Worm (Caenorhabditis elegans) whole organism, L2 larva: Measurements from ENCODE around the gene glb-29.
A peak's percentile ranks its signal among the peaks of the same experiment; 100 is the strongest.

ENCODE experiments used
- C34F6.9 ChIP-seq: fragments of 150-350 bp; optimal IDR thresholded peaks from 2 replicates; lab custom pipeline; 2014; ENCODE audit warnings: missing biosample characterization, missing genetic modification characterization
- F13H6.1 ChIP-seq: sonication (generic microtip); optimal IDR thresholded peaks from 2 replicates; lab custom pipeline; 2016; ENCODE audit warnings: missing genetic modification characterization, missing compliant biosample characterization
- R02D3.7 ChIP-seq: fragments of 150-350 bp; optimal IDR thresholded peaks from 2 replicates; lab custom pipeline; 2014; ENCODE audit warnings: missing biosample characterization, missing genetic modification characterization
- Y55F3AM.14 ChIP-seq: fragments of 200-800 bp; sonication (Bioruptor generic); optimal IDR thresholded peaks from 2 replicates; lab custom pipeline; 2018; ENCODE audit warnings: mild to moderate bottlenecking, missing genetic modification characterization, missing compliant biosample characterization
- ZK546.5 ChIP-seq: sonication (generic microtip); optimal IDR thresholded peaks from 2 replicates; lab custom pipeline; 2017; ENCODE audit warnings: missing biosample characterization, missing genetic modification characterization
- alr-1 ChIP-seq: fragments of 150-350 bp; optimal IDR thresholded peaks from 2 replicates; lab custom pipeline; 2014; ENCODE audit warnings: missing biosample characterization, missing genetic modification characterization
- ama-1 ChIP-seq: fragments of 150-350 bp; optimal IDR thresholded peaks from 2 replicates; lab custom pipeline; 2018; ENCODE audit warnings: inconsistent platforms
- blmp-1 ChIP-seq: sonication (generic microtip); optimal IDR thresholded peaks from 2 replicates; lab custom pipeline; 2017; ENCODE audit warnings: missing genetic modification characterization, mild to moderate bottlenecking, missing compliant biosample characterization, antibody characterized with exemption, moderate library complexity; ENCODE audit not compliant: insufficient read depth
- ceh-16 ChIP-seq: fragments of 150-350 bp; optimal IDR thresholded peaks from 2 replicates; lab custom pipeline; 2014; ENCODE audit warnings: missing biosample characterization, missing genetic modification characterization
- ceh-82 ChIP-seq: fragments of 150-350 bp; optimal IDR thresholded peaks from 2 replicates; lab custom pipeline; 2014; ENCODE audit warnings: missing biosample characterization, missing genetic modification characterization
- crh-2 ChIP-seq: sonication (generic microtip); optimal IDR thresholded peaks from 2 replicates; lab custom pipeline; 2017; ENCODE audit warnings: missing biosample characterization, missing genetic modification characterization
- dmd-4 ChIP-seq: sonication (generic microtip); optimal IDR thresholded peaks from 2 replicates; lab custom pipeline; 2017; ENCODE audit warnings: missing biosample characterization, missing genetic modification characterization
- egl-27 ChIP-seq: sonication (generic microtip); optimal IDR thresholded peaks from 3 replicates; lab custom pipeline; 2017; ENCODE audit warnings: missing biosample characterization, missing genetic modification reagents, missing genetic modification characterization
- elt-1 ChIP-seq: fragments of 150-350 bp; optimal IDR thresholded peaks from 2 replicates; lab custom pipeline; 2014; ENCODE audit warnings: missing biosample characterization, missing genetic modification characterization
- elt-3 ChIP-seq: sonication (generic microtip); optimal IDR thresholded peaks from 2 replicates; lab custom pipeline; 2017; ENCODE audit warnings: missing biosample characterization, missing genetic modification characterization
- fos-1 ChIP-seq: fragments of 150-350 bp; optimal IDR thresholded peaks from 2 replicates; lab custom pipeline; 2014; ENCODE audit warnings: missing biosample characterization, missing genetic modification characterization
- gmeb-1 ChIP-seq: fragments of 150-350 bp; optimal IDR thresholded peaks from 2 replicates; lab custom pipeline; 2014; ENCODE audit warnings: missing biosample characterization, missing genetic modification characterization
- lin-11 ChIP-seq: fragments of 150-350 bp; sonication (generic microtip); optimal IDR thresholded peaks from 2 replicates; lab custom pipeline; 2014; ENCODE audit warnings: missing biosample characterization, missing genetic modification characterization, inconsistent platforms, mixed read lengths
- lin-13 ChIP-seq: fragments of 150-350 bp; optimal IDR thresholded peaks from 2 replicates; lab custom pipeline; 2014; ENCODE audit warnings: missing biosample characterization, missing genetic modification reagents, missing genetic modification characterization
- lin-39 ChIP-seq: fragments of 150-350 bp; optimal IDR thresholded peaks from 2 replicates; lab custom pipeline; 2014; ENCODE audit warnings: missing biosample characterization, missing genetic modification reagents, missing genetic modification characterization
- lsy-2 ChIP-seq, 2 experiments: fragments of 150-350 bp in 1 of 2; sonication (generic microtip) in 1 of 2; optimal IDR thresholded peaks; 2 replicates each; lab custom pipeline; 2014 to 2017; ENCODE audit warnings: missing biosample characterization in 2 of 2, missing genetic modification characterization in 2 of 2
- mab-5 ChIP-seq: fragments of 150-350 bp; optimal IDR thresholded peaks from 2 replicates; lab custom pipeline; 2014; ENCODE audit warnings: missing biosample characterization, missing genetic modification characterization
- mbf-1 ChIP-seq: sonication (generic microtip); optimal IDR thresholded peaks from 2 replicates; lab custom pipeline; 2017; ENCODE audit warnings: missing biosample characterization, missing genetic modification characterization
- mdl-1 ChIP-seq, 2 experiments: fragments of 150-350 bp in 1 of 2; sonication (generic microtip) in 1 of 2; optimal IDR thresholded peaks; 2 replicates each; lab custom pipeline; 2017; ENCODE audit warnings: missing biosample characterization in 2 of 2, missing genetic modification characterization in 2 of 2
- nhr-10 ChIP-seq: sonication (generic microtip); optimal IDR thresholded peaks from 2 replicates; lab custom pipeline; 2017; ENCODE audit warnings: missing biosample characterization, missing genetic modification characterization
- nhr-11 ChIP-seq: fragments of 150-350 bp; optimal IDR thresholded peaks from 2 replicates; lab custom pipeline; 2014; ENCODE audit warnings: missing biosample characterization, missing genetic modification characterization
- nhr-12 ChIP-seq: fragments of 150-350 bp; optimal IDR thresholded peaks from 2 replicates; lab custom pipeline; 2014; ENCODE audit warnings: missing biosample characterization, missing genetic modification characterization
- nhr-129 ChIP-seq: fragments of 150-350 bp; optimal IDR thresholded peaks from 2 replicates; lab custom pipeline; 2014; ENCODE audit warnings: missing biosample characterization, missing genetic modification characterization
- nhr-21 ChIP-seq: fragments of 150-350 bp; optimal IDR thresholded peaks from 2 replicates; lab custom pipeline; 2014; ENCODE audit warnings: missing biosample characterization, missing genetic modification characterization
- nhr-237 ChIP-seq: fragments of 150-350 bp; optimal IDR thresholded peaks from 2 replicates; lab custom pipeline; 2014; ENCODE audit warnings: missing biosample characterization, missing genetic modification characterization
- nhr-25 ChIP-seq: fragments of 150-350 bp; sonication (generic microtip); optimal IDR thresholded peaks from 3 replicates; lab custom pipeline; 2014; ENCODE audit warnings: missing biosample characterization, missing genetic modification characterization
- nhr-6 ChIP-seq: fragments of 150-350 bp; optimal IDR thresholded peaks from 2 replicates; lab custom pipeline; 2014; ENCODE audit warnings: missing biosample characterization, missing genetic modification characterization
- nhr-77 ChIP-seq: fragments of 150-350 bp; optimal IDR thresholded peaks from 2 replicates; lab custom pipeline; 2014; ENCODE audit warnings: missing biosample characterization, missing genetic modification characterization
- peb-1 ChIP-seq: fragments of 150-350 bp; optimal IDR thresholded peaks from 2 replicates; lab custom pipeline; 2014; ENCODE audit warnings: missing biosample characterization, missing genetic modification characterization
- sem-4 ChIP-seq: fragments of 150-350 bp; optimal IDR thresholded peaks from 2 replicates; lab custom pipeline; 2014; ENCODE audit warnings: missing biosample characterization, missing genetic modification reagents, missing genetic modification characterization
- skn-1 ChIP-seq: sonication (generic microtip); optimal IDR thresholded peaks from 2 replicates; lab custom pipeline; 2017; ENCODE audit warnings: missing biosample characterization, missing genetic modification characterization
- sma-3 ChIP-seq: sonication (generic microtip); optimal IDR thresholded peaks from 2 replicates; lab custom pipeline; 2016; ENCODE audit warnings: missing genetic modification reagents, missing genetic modification characterization, missing compliant biosample characterization
- sma-9 ChIP-seq, 2 experiments: fragments of 150-350 bp in 1 of 2; sonication (generic microtip) in 1 of 2; optimal IDR thresholded peaks; 2 replicates each; lab custom pipeline; 2014 to 2016; ENCODE audit warnings: missing genetic modification characterization in 2 of 2, mild to moderate bottlenecking in 1 of 2, missing biosample characterization in 1 of 2, missing compliant biosample characterization in 1 of 2, missing genetic modification reagents in 1 of 2, moderate library complexity in 1 of 2
- snpc-4 ChIP-seq: fragments of 150-350 bp; optimal IDR thresholded peaks from 2 replicates; lab custom pipeline; 2014; ENCODE audit warnings: missing biosample characterization, missing genetic modification characterization
- unc-55 ChIP-seq: fragments of 150-350 bp; sonication (generic microtip); optimal IDR thresholded peaks from 3 replicates; lab custom pipeline; 2014; ENCODE audit warnings: missing biosample characterization, missing genetic modification reagents, missing genetic modification characterization
- unc-62 ChIP-seq: fragments of 150-350 bp; optimal IDR thresholded peaks from 2 replicates; lab custom pipeline; 2014; ENCODE audit warnings: missing biosample characterization, missing genetic modification reagents, missing genetic modification characterization
- ztf-1 ChIP-seq: fragments of 200-800 bp; sonication (Bioruptor generic); conservative IDR thresholded peaks from 2 replicates; pipeline ENCODE4 v1.3.6; 2022; ENCODE audit warnings: missing genetic modification characterization, missing compliant biosample characterization
- ztf-11 ChIP-seq: sonication (generic microtip); optimal IDR thresholded peaks from 2 replicates; lab custom pipeline; 2017; ENCODE audit warnings: missing biosample characterization, missing genetic modification characterization
- ztf-4 ChIP-seq: fragments of 150-350 bp; optimal IDR thresholded peaks from 2 replicates; lab custom pipeline; 2014; ENCODE audit warnings: missing biosample characterization, missing genetic modification characterization

The glb-29 gene

ce11 chrII:11980110-11980509 lies 28.8 kb upstream of the glb-29 start:
- TF ChIP-seq Y55F3AM.14 (GFP tag; lab: Kevin White, UChicago) (no peak), R02D3.7 (tag; lab: Kevin White, UChicago) (peak; percentile 10), mbf-1 (no peak), lin-39 (tag; lab: Kevin White, UChicago) (no peak), skn-1 (tag; lab: Kevin White, UChicago) (no peak), nhr-10 (tag; lab: Kevin White, UChicago) (peak; percentile 17), crh-2 (tag; lab: Kevin White, UChicago) (peak; percentile 93), C34F6.9 (tag; lab: Kevin White, UChicago) (peak; percentile 89), nhr-237 (tag; lab: Kevin White, UChicago) (peak; percentile 24), sma-9 (GFP tag; optimal IDR thresholded peaks at IDR 0.05; lab: Kevin White, UChicago) (no peak), sma-9 (tag; optimal IDR thresholded peaks at IDR 0.05; lab: Kevin White, UChicago) (no peak), fos-1 (tag; lab: Kevin White, UChicago) (peak; percentile 80), ceh-16 (no peak), nhr-6 (tag; lab: Kevin White, UChicago) (peak; percentile 93), unc-62 (no peak), lin-13 (peak; percentile 93), nhr-129 (tag; lab: Kevin White, UChicago) (peak; percentile 41), nhr-12 (tag; lab: Kevin White, UChicago) (no peak), nhr-77 (tag; lab: Kevin White, UChicago) (peak; percentile 80), dmd-4 (tag; lab: Kevin White, UChicago) (no peak), mab-5 (tag; lab: Kevin White, UChicago) (peak; percentile 81), ceh-82 (peak; percentile 46), ztf-4 (tag; lab: Kevin White, UChicago) (peak; percentile 80), nhr-25 (peak; percentile 92), lsy-2 (tag; optimal IDR thresholded peaks at IDR 0.05; lab: Kevin White, UChicago) (peak; percentile 85 to 96), ZK546.5 (tag; lab: Kevin White, UChicago) (peak; percentile 99), lin-11 (peak; percentile 88), nhr-11 (tag; lab: Kevin White, UChicago) (no peak), nhr-21 (peak; percentile 90), blmp-1 (tag; lab: Kevin White, UChicago) (peak; percentile 71), elt-1 (no peak), F13H6.1 (tag; lab: Kevin White, UChicago) (peak; percentile 85), peb-1 (tag; lab: Kevin White, UChicago) (no peak), snpc-4 (peak; percentile 58), sem-4 (tag; lab: Kevin White, UChicago) (peak; percentile 92), unc-55 (GFP tag; lab: Kevin White, UChicago) (peak; percentile 89), ztf-11 (tag; lab: Kevin White, UChicago) (no peak), elt-3 (tag; lab: Kevin White, UChicago) (no peak), egl-27 (peak; percentile 72), mdl-1 (tag; optimal IDR thresholded peaks at IDR 0.05; lab: Kevin White, UChicago) (peak; percentile 14 to 55), ama-1 (no peak), ztf-1 (GFP tag; lab: Robert Waterston, UW) (no peak), gmeb-1 (tag; lab: Kevin White, UChicago) (peak; percentile 85), sma-3 (peak; percentile 97)

ce11 chrII:11988724-11989123 lies 20.1 kb upstream of the glb-29 start, which contains the start of gene Y17G7B.3:
Gene Y17G7B.3, plus strand, starts transcription at chrII:11989024.
- TF ChIP-seq nhr-6 (tag; lab: Kevin White, UChicago), result no peak
- TF ChIP-seq F13H6.1 (tag; lab: Kevin White, UChicago), result no peak
- TF ChIP-seq unc-62, result no peak
- no peak for TF ChIP-seq skn-1 (tag; lab: Kevin White, UChicago)
- no peak for TF ChIP-seq egl-27
- no peak for TF ChIP-seq nhr-129 (tag; lab: Kevin White, UChicago)
- no peak for TF ChIP-seq nhr-237 (tag; lab: Kevin White, UChicago)
- no peak for TF ChIP-seq C34F6.9 (tag; lab: Kevin White, UChicago)
- no peak for TF ChIP-seq ceh-82
- TF ChIP-seq gmeb-1 (tag; lab: Kevin White, UChicago), result no peak
- TF ChIP-seq nhr-25, result no peak
- no peak for TF ChIP-seq ztf-1 (GFP tag; lab: Robert Waterston, UW)
- no peak for TF ChIP-seq alr-1 (tag; lab: Kevin White, UChicago)
- TF ChIP-seq unc-55 (GFP tag; lab: Kevin White, UChicago), result no peak
- no peak for TF ChIP-seq elt-1
- no peak for TF ChIP-seq nhr-21
- no peak for TF ChIP-seq snpc-4
- no peak for TF ChIP-seq crh-2 (tag; lab: Kevin White, UChicago)
